Fruit fly (Drosophila melanogaster): Measurements from ENCODE around the gene CG17283.

dm6 chr3R:17386168-17386819 lies 21.4 kb upstream of the CG17283 start:
- TF ChIP-seq CG8478 (optimal IDR thresholded peaks at IDR 0.05) (no peak), usp (GFP tag; optimal IDR thresholded peaks at IDR 0.05) (no peak), Dll (optimal IDR thresholded peaks at IDR 0.05) (no peak), pan (optimal IDR thresholded peaks at IDR 0.05) (no peak), psq (optimal IDR thresholded peaks at IDR 0.05) (no peak)
